Fruit fly (Drosophila melanogaster) whole organism, embryonic: ENCODE data around the gene Esyt2.

Experiments used
- Abd-B ChIP-seq: fragments of 200-800 bp; sonication (Bioruptor generic); optimal IDR thresholded peaks from 2 replicates; lab custom pipeline; 2018; ENCODE audit warnings: missing biosample characterization, mild to moderate bottlenecking, missing genetic modification characterization, moderate library complexity
- CG12236 ChIP-seq: fragments of 200-800 bp; sonication (Bioruptor generic); optimal IDR thresholded peaks from 2 replicates; lab custom pipeline; 2016; ENCODE audit warnings: missing biosample characterization, missing genetic modification characterization
- CG13775 ChIP-seq: fragments of 200-800 bp; sonication (Bioruptor generic); optimal IDR thresholded peaks from 3 replicates; lab custom pipeline; 2017; ENCODE audit warnings: missing biosample characterization, mild to moderate bottlenecking, missing genetic modification characterization
- CG14050 ChIP-seq: fragments of 200-800 bp; sonication (Bioruptor generic); IDR thresholded peaks from 3 replicates; pipeline ENCODE4 v1.3.6; 2022; ENCODE audit warnings: missing biosample characterization, missing genetic modification characterization
- CG14710 ChIP-seq: fragments of 200-800 bp; sonication (Bioruptor generic); optimal IDR thresholded peaks from 3 replicates; lab custom pipeline; 2019; ENCODE audit warnings: missing biosample characterization, mild to moderate bottlenecking, missing genetic modification characterization, moderate library complexity
- CG15696 ChIP-seq: fragments of 200-800 bp; sonication (Bioruptor generic); optimal IDR thresholded peaks from 2 replicates; lab custom pipeline; 2019; ENCODE audit warnings: missing biosample characterization, mild to moderate bottlenecking, missing genetic modification characterization, moderate library complexity
- CG17328 ChIP-seq: fragments of 200-800 bp; sonication (Bioruptor generic); IDR thresholded peaks from 2 replicates; pipeline ENCODE4 v1.3.6; 2022; ENCODE audit warnings: missing biosample characterization, missing genetic modification characterization
- CG17361 ChIP-seq: fragments of 200-800 bp; sonication (Bioruptor generic); IDR thresholded peaks from 3 replicates; pipeline ENCODE4 v1.3.6; 2022; ENCODE audit warnings: missing biosample characterization, missing genetic modification characterization
- CG2712 ChIP-seq: fragments of 200-800 bp; optimal IDR thresholded peaks from 3 replicates; lab custom pipeline; 2019; ENCODE audit warnings: missing biosample characterization, mild to moderate bottlenecking, missing genetic modification characterization, moderate library complexity
- CG30403 ChIP-seq: fragments of 200-800 bp; sonication (Bioruptor generic); optimal IDR thresholded peaks from 3 replicates; lab custom pipeline; 2016; ENCODE audit warnings: missing biosample characterization, missing genetic modification characterization
- CG30431 ChIP-seq: fragments of 200-800 bp; sonication (Bioruptor generic); optimal IDR thresholded peaks from 2 replicates; lab custom pipeline; 2017; ENCODE audit warnings: missing biosample characterization, missing genetic modification characterization
- CG31441 ChIP-seq: fragments of 200-800 bp; sonication (Bioruptor generic); IDR thresholded peaks from 2 replicates; pipeline ENCODE4 v1.3.6; 2022; ENCODE audit warnings: missing biosample characterization, missing genetic modification characterization
- CG34422 ChIP-seq: fragments of 200-800 bp; sonication (Bioruptor generic); IDR thresholded peaks from 3 replicates; pipeline ENCODE4 v1.3.6; 2022; ENCODE audit warnings: missing biosample characterization, missing genetic modification characterization
- CG4617 ChIP-seq: fragments of 200-800 bp; sonication (Bioruptor generic); optimal IDR thresholded peaks from 3 replicates; lab custom pipeline; 2016; ENCODE audit warnings: missing biosample characterization, missing genetic modification characterization, borderline replicate concordance
- CG5245 ChIP-seq: fragments of 200-800 bp; sonication (Bioruptor generic); optimal IDR thresholded peaks from 3 replicates; lab custom pipeline; 2016; ENCODE audit warnings: missing biosample characterization, missing genetic modification characterization
- CG7372 ChIP-seq: fragments of 200-800 bp; sonication (Bioruptor generic); IDR thresholded peaks from 2 replicates; pipeline ENCODE4 v1.3.6; 2022; ENCODE audit warnings: missing biosample characterization, missing genetic modification characterization
- CG9727 ChIP-seq: fragments of 200-800 bp; sonication (Bioruptor generic); optimal IDR thresholded peaks from 3 replicates; lab custom pipeline; 2017; ENCODE audit warnings: missing biosample characterization, mild to moderate bottlenecking, missing genetic modification characterization
- D ChIP-seq, 2 experiments: fragments of 200-800 bp in 1 of 2; fragments of >200 bp in 1 of 2; sonication (Bioruptor generic) in 1 of 2; optimal IDR thresholded peaks; 2 replicates in 1 of 2; 3 replicates in 1 of 2; lab custom pipeline; 2017; ENCODE audit warnings: mild to moderate bottlenecking in 1 of 2, missing biosample characterization in 1 of 2, missing genetic modification characterization in 1 of 2, missing genetic modification reagents in 1 of 2
- D19A ChIP-seq: fragments of 200-800 bp; optimal IDR thresholded peaks from 3 replicates; lab custom pipeline; 2019; ENCODE audit warnings: missing biosample characterization, mild to moderate bottlenecking, missing genetic modification characterization, moderate library complexity
- Gsc ChIP-seq: fragments of 200-800 bp; sonication (Bioruptor generic); IDR thresholded peaks from 2 replicates; pipeline ENCODE4 v1.3.6; 2022; ENCODE audit warnings: missing biosample characterization, missing genetic modification characterization
- HLH3B ChIP-seq: fragments of 200-800 bp; sonication (Bioruptor generic); IDR thresholded peaks from 2 replicates; pipeline ENCODE4 v1.3.6; 2022; ENCODE audit warnings: missing biosample characterization, missing genetic modification characterization
- Max ChIP-seq: fragments of 200-800 bp; sonication (Bioruptor generic); optimal IDR thresholded peaks from 2 replicates; lab custom pipeline; 2016; ENCODE audit warnings: missing biosample characterization, mild to moderate bottlenecking, missing genetic modification characterization
- Meics ChIP-seq: fragments of 200-800 bp; sonication (Bioruptor generic); optimal IDR thresholded peaks from 2 replicates; lab custom pipeline; 2017; ENCODE audit warnings: missing biosample characterization, mild to moderate bottlenecking, missing genetic modification characterization
- Oli ChIP-seq: fragments of 200-800 bp; sonication (Bioruptor generic); optimal IDR thresholded peaks from 2 replicates; lab custom pipeline; 2018; ENCODE audit warnings: missing biosample characterization, mild to moderate bottlenecking, missing genetic modification characterization, moderate library complexity
- PHDP ChIP-seq: fragments of 200-800 bp; sonication (Bioruptor generic); optimal IDR thresholded peaks from 3 replicates; lab custom pipeline; 2018; ENCODE audit warnings: missing biosample characterization, mild to moderate bottlenecking, missing genetic modification characterization, moderate library complexity
- Ptx1 ChIP-seq: fragments of 200-800 bp; sonication (Bioruptor generic); IDR thresholded peaks from 2 replicates; pipeline ENCODE4 v1.3.6; 2022; ENCODE audit warnings: missing biosample characterization, missing genetic modification characterization
- Rx ChIP-seq: fragments of 200-800 bp; sonication (Bioruptor generic); IDR thresholded peaks from 2 replicates; pipeline ENCODE4 v1.3.6; 2022; ENCODE audit warnings: missing biosample characterization, missing genetic modification characterization
- Sin3A ChIP-seq: fragments of >200 bp; optimal IDR thresholded peaks from 2 replicates; lab custom pipeline; 2018
- Vsx1 ChIP-seq: fragments of 200-800 bp; sonication (Bioruptor generic); optimal IDR thresholded peaks from 2 replicates; lab custom pipeline; 2017; ENCODE audit warnings: missing biosample characterization, mild to moderate bottlenecking, missing genetic modification characterization, missing genetic modification reagents
- Xrp1 ChIP-seq: fragments of 200-800 bp; sonication (Bioruptor generic); IDR thresholded peaks from 2 replicates; pipeline ENCODE4 v1.3.6; 2022; ENCODE audit warnings: missing biosample characterization, missing genetic modification characterization
- bsh ChIP-seq, 2 experiments: fragments of 200-800 bp; sonication (Bioruptor generic); optimal IDR thresholded peaks; 2 replicates each; lab custom pipeline; 2017 to 2018; ENCODE audit warnings: mild to moderate bottlenecking in 2 of 2, missing biosample characterization in 2 of 2, missing genetic modification characterization in 2 of 2, moderate library complexity in 1 of 2
- cad ChIP-seq: fragments of >200 bp; optimal IDR thresholded peaks from 2 replicates; lab custom pipeline; 2017; ENCODE audit warnings: missing biosample characterization, missing genetic modification characterization
- chif ChIP-seq, 2 experiments: fragments of 200-800 bp; sonication (Bioruptor generic); optimal IDR thresholded peaks; 3 replicates each; lab custom pipeline; 2016; ENCODE audit warnings: missing biosample characterization in 2 of 2, missing genetic modification characterization in 2 of 2
- danr ChIP-seq: fragments of 200-800 bp; sonication (Bioruptor generic); IDR thresholded peaks from 2 replicates; pipeline ENCODE4 v1.3.6; 2022; ENCODE audit warnings: missing biosample characterization, missing genetic modification characterization
- fd96Cb ChIP-seq: fragments of 200-800 bp; sonication (Bioruptor generic); optimal IDR thresholded peaks from 2 replicates; lab custom pipeline; 2018; ENCODE audit warnings: missing biosample characterization, mild to moderate bottlenecking, missing genetic modification characterization, moderate library complexity
- gem ChIP-seq: fragments of 200-800 bp; sonication (Bioruptor generic); optimal IDR thresholded peaks from 2 replicates; lab custom pipeline; 2019; ENCODE audit warnings: missing biosample characterization, mild to moderate bottlenecking, missing genetic modification characterization, moderate library complexity
- inv ChIP-seq: fragments of 200-800 bp; sonication (Bioruptor generic); IDR thresholded peaks from 2 replicates; pipeline ENCODE4 v1.3.6; 2022; ENCODE audit warnings: missing biosample characterization, missing genetic modification characterization; ENCODE audit not compliant: partially characterized antibody
- jigr1 ChIP-seq: fragments of 200-800 bp; sonication (Bioruptor generic); IDR thresholded peaks from 3 replicates; pipeline ENCODE4 v1.3.6; 2022; ENCODE audit warnings: missing biosample characterization, missing genetic modification characterization
- knrl ChIP-seq: fragments of 200-800 bp; sonication (Bioruptor generic); IDR thresholded peaks from 3 replicates; pipeline ENCODE4 v1.3.6; 2022; ENCODE audit warnings: missing biosample characterization, missing genetic modification characterization; ENCODE audit not compliant: partially characterized antibody
- lmd ChIP-seq: fragments of 200-800 bp; sonication (Bioruptor generic); IDR thresholded peaks from 2 replicates; pipeline ENCODE4 v1.3.6; 2022; ENCODE audit warnings: missing biosample characterization, missing genetic modification characterization
- maf-S ChIP-seq: fragments of 200-800 bp; sonication (Bioruptor generic); optimal IDR thresholded peaks from 2 replicates; lab custom pipeline; 2016; ENCODE audit warnings: missing biosample characterization, missing genetic modification characterization
- nerfin-1 ChIP-seq: fragments of 200-800 bp; sonication (Bioruptor generic); optimal IDR thresholded peaks from 3 replicates; lab custom pipeline; 2019; ENCODE audit warnings: missing biosample characterization, mild to moderate bottlenecking, missing genetic modification characterization, moderate library complexity
- nmo ChIP-seq: fragments of 200-800 bp; sonication (Bioruptor generic); optimal IDR thresholded peaks from 2 replicates; lab custom pipeline; 2018; ENCODE audit warnings: missing biosample characterization, mild to moderate bottlenecking, missing genetic modification characterization, moderate library complexity
- sens-2 ChIP-seq: fragments of 200-800 bp; sonication (Bioruptor generic); IDR thresholded peaks from 2 replicates; pipeline ENCODE4 v1.3.6; 2022; ENCODE audit warnings: missing biosample characterization, missing genetic modification characterization
- shn ChIP-seq: fragments of 200-800 bp; sonication (Bioruptor generic); optimal IDR thresholded peaks from 3 replicates; lab custom pipeline; 2016; ENCODE audit warnings: missing biosample characterization, missing genetic modification characterization
- slou ChIP-seq: fragments of 200-800 bp; sonication (Bioruptor generic); optimal IDR thresholded peaks from 3 replicates; lab custom pipeline; 2016; ENCODE audit warnings: missing biosample characterization, missing genetic modification characterization
- vvl ChIP-seq: fragments of 200-800 bp; sonication (Bioruptor generic); IDR thresholded peaks from 2 replicates; pipeline ENCODE4 v1.3.6; 2022; ENCODE audit warnings: missing biosample characterization, missing genetic modification characterization
- zf30C ChIP-seq: fragments of 200-800 bp; sonication (Bioruptor generic); optimal IDR thresholded peaks from 3 replicates; lab custom pipeline; 2018; ENCODE audit warnings: missing biosample characterization, mild to moderate bottlenecking, missing genetic modification characterization

Gene Esyt2

dm6 chr3R:24580067-24580962 lies 35.8 kb downstream of the Esyt2 start (continued):
- TF ChIP-seq vvl (GFP tag; lab: Robert Waterston, UW) (peak; percentile 30; the same call in 1 of the 2 replicates), gem (tag; lab: Kevin White, UChicago) (peak; percentile 64), Abd-B (GFP tag; lab: Kevin White, UChicago) (peak; percentile 18), CG17361 (GFP tag; lab: Robert Waterston, UW) (peak; percentile 83; the same call in 2 of the 3 replicates), CG4617 (no peak), Meics (GFP tag; lab: Kevin White, UChicago) (peak; percentile 23), nerfin-1 (tag; lab: Kevin White, UChicago) (peak; percentile 99), Sin3A (lab: Kevin White, UChicago) (no peak), Max (GFP tag; lab: Kevin White, UChicago) (no peak), CG14710 (tag; lab: Kevin White, UChicago) (peak; percentile 55), CG31441 (peak; percentile 65; the same call in 1 of the 2 replicates), inv (GFP tag; lab: Robert Waterston, UW) (no peak), CG12236 (GFP tag; lab: Kevin White, UChicago) (no peak), shn (no peak), D (optimal IDR thresholded peaks at IDR 0.05; lab: Kevin White, UChicago) (no peak), D (GFP tag; optimal IDR thresholded peaks at IDR 0.05; lab: Kevin White, UChicago) (peak; percentile 1), knrl (GFP tag; lab: Robert Waterston, UW) (no peak), HLH3B (0 out of 2 replicates have a peak, but pooled peaks have one; percentile 21), fd96Cb (tag; lab: Kevin White, UChicago) (peak; percentile 43), chif (GFP tag; optimal IDR thresholded peaks at IDR 0.05; lab: Kevin White, UChicago) (no peak), CG13775 (peak; percentile 39), CG14050 (no peak), cad (GFP tag; lab: Kevin White, UChicago) (no peak), maf-S (no peak), Vsx1 (GFP tag; lab: Kevin White, UChicago) (peak; percentile 5), CG30431 (peak; percentile 0), Rx (GFP tag; lab: Robert Waterston, UW) (no peak), CG34422 (GFP tag; lab: Robert Waterston, UW) (0 out of 3 replicates have a peak, but pooled peaks have one; percentile 28), Ptx1 (GFP tag; lab: Robert Waterston, UW) (no peak), slou (GFP tag; lab: Kevin White, UChicago) (no peak), bsh (GFP tag; optimal IDR thresholded peaks at IDR 0.05; lab: Kevin White, UChicago) (peak in 1 of 2 experiments; percentile 62), Gsc (GFP tag; lab: Robert Waterston, UW) (no peak), PHDP (tag; lab: Kevin White, UChicago) (peak; percentile 29), jigr1 (no peak), nmo (GFP tag; lab: Kevin White, UChicago) (peak; percentile 64), lmd (GFP tag; lab: Robert Waterston, UW) (no peak), CG5245 (GFP tag; lab: Kevin White, UChicago) (no peak), CG30403 (GFP tag; lab: Kevin White, UChicago) (peak; percentile 45), CG15696 (tag; lab: Kevin White, UChicago) (peak; percentile 27), CG7372 (GFP tag; lab: Robert Waterston, UW) (no peak), Oli (tag; lab: Kevin White, UChicago) (peak; percentile 16), zf30C (GFP tag; lab: Kevin White, UChicago) (peak; percentile 61), Xrp1 (GFP tag; lab: Robert Waterston, UW) (peak; percentile 44), sens-2 (GFP tag; lab: Robert Waterston, UW) (0 out of 2 replicates have a peak, but pooled peaks have one; percentile 3), CG17328 (GFP tag; lab: Robert Waterston, UW) (peak; percentile 16; the same call in 1 of the 2 replicates), danr (GFP tag; lab: Robert Waterston, UW) (no peak), D19A (tag; lab: Kevin White, UChicago) (peak; percentile 23), CG2712 (tag; lab: Kevin White, UChicago) (peak; percentile 61), CG9727 (peak; percentile 76)
